Fruit fly (Drosophila melanogaster): ENCODE measurements around the gene Sec8.
A peak's percentile ranks its signal among the peaks of the same experiment; 100 is the strongest.

DNA sequence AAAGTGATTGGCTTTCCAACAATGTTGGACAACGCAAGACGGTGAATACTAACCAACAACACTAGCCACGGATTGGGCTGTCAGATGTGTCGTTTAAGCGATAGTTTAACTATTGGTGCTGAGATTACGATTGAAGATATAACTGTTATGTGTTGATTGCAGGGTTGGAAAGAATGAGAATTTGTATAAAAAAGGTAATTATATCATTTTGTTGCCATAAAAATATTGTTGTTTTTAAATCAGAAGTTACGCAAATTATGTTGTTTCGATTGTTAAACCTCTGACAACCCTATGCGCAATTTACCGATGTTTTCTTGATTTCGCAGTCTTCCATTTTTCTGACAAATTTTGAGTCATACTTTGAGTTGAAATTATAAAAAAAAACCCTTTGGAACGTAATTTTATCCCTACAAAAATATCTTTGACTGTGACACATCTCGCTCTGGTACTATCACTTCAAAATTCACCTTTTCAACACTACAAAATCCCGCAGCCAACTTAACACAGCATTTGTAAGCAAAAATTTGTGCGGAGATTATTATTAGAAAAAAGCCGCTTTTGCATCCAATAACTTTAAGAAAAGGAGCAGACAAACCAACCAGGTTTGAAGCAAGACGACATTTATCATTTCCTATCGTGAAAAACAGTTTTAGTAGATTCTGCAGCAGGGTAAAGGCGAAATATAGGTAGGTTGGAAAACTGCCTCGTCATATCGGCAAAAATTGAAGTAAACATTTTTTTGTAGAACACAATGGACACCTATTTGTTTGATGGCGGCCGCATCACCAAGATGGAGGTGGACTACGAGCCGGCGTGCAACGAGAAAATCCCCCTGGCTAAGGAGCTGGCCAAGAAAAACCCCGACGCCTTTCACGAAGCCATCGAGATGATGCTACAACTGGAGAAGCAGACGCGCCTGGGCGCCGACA lies 30.5 kb upstream of the Sec8 start, which contains the start of the genes Hat1 and Rpn5:
- TF ChIP-seq CG10631 (GFP tag; optimal IDR thresholded peaks at IDR 0.05) (peak; percentile 92), CG11762 (GFP tag; optimal IDR thresholded peaks at IDR 0.05; ENCODE audit: insufficient read depth) (peak; percentile 68), fkh (GFP tag; optimal IDR thresholded peaks at IDR 0.05) (no peak), Sox15 (GFP tag; optimal IDR thresholded peaks at IDR 0.05) (peak; percentile 83), salr (GFP tag; optimal IDR thresholded peaks at IDR 0.05) (peak; percentile 55 to 92), Lpt (GFP tag; optimal IDR thresholded peaks at IDR 0.05) (peak; percentile 59), CG3919 (GFP tag; optimal IDR thresholded peaks at IDR 0.05) (peak; percentile 86)
